Fruit fly (Drosophila melanogaster): Measurements from ENCODE around the gene Hsp26.

DNA sequence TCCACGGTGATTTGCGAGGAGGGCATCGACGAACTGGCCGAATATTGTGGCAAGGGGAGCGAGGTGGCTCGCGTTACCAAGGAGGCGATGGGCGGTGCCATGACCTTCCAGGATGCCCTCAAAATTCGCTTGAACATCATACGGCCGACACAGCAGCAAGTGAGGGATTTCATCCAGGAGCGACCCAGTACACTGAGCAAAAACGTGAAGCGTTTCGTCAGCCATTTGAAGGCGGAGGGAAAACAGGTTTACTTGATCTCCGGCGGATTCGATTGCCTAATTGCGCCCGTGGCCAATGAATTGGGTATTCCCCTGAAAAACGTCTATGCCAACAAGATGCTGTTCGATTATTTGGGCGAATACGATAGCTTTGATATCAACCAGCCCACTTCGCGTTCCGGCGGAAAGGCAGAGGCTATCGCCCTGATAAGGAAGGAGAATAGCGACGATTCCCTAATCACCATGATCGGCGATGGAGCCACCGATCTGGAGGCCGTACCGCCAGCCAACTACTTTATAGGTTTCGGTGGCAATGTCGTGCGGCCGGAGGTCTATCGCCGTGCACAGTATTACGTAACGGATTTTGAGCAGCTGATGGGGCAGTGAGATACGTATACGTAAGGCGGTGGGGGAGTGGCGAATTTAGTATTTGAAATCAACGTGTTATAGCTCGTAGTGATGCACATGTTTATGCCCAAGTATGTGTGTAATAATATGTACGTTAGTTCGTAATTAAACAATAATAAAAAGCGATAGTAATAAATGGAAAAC, 46.7 kb upstream of the Hsp26 start:
- no peak for TF ChIP-seq CG31388 (GFP tag; optimal IDR thresholded peaks at IDR 0.05)
- no peak for TF ChIP-seq gem (tag; optimal IDR thresholded peaks at IDR 0.05)
- TF ChIP-seq Mrtf (GFP tag; IDR thresholded peaks at IDR 0.05): no peak
- TF ChIP-seq pan (optimal IDR thresholded peaks at IDR 0.05): no peak
- no peak for TF ChIP-seq pan (GFP tag; optimal IDR thresholded peaks at IDR 0.05 in 1 of 2, IDR thresholded peaks at IDR 0.05 in 1 of 2)
- no peak for TF ChIP-seq CG10979 (tag; optimal IDR thresholded peaks at IDR 0.05)
- no peak for TF ChIP-seq CG1603 (tag; optimal IDR thresholded peaks at IDR 0.05)
